Worm (Caenorhabditis elegans) whole organism, midembryonic: Measurements from ENCODE around the gene rfs-1.

Source experiments
- T22C8.4 ChIP-seq: fragments of 200-800 bp; sonication (Bioruptor generic); IDR thresholded peaks from 2 replicates; pipeline ENCODE4 v1.3.6; 2022; ENCODE audit warnings: missing genetic modification characterization, missing compliant biosample characterization
- cog-1 ChIP-seq: sonication (generic microtip); optimal IDR thresholded peaks from 2 replicates; lab custom pipeline; 2016; ENCODE audit warnings: missing genetic modification characterization, missing compliant biosample characterization
- flt-1 ChIP-seq: fragments of 200-800 bp; sonication (Bioruptor generic); IDR thresholded peaks from 2 replicates; pipeline ENCODE4 v1.3.6; 2022; ENCODE audit warnings: missing genetic modification characterization, missing compliant biosample characterization
- klf-2 ChIP-seq: fragments of 200-800 bp; sonication (Bioruptor generic); conservative IDR thresholded peaks from 2 replicates; pipeline ENCODE4 v1.3.6; 2022; ENCODE audit warnings: missing genetic modification reagents, missing genetic modification characterization, missing compliant biosample characterization
- med-1 ChIP-seq: sonication (generic microtip); optimal IDR thresholded peaks from 2 replicates; lab custom pipeline; 2017; ENCODE audit warnings: missing genetic modification characterization, mild to moderate bottlenecking, missing compliant biosample characterization, antibody characterized with exemption, missing genetic modification reagents; ENCODE audit not compliant: insufficient read depth
- ref-1 ChIP-seq: fragments of 200-800 bp; sonication (Bioruptor generic); conservative IDR thresholded peaks from 2 replicates; pipeline ENCODE4 v1.3.6; 2022; ENCODE audit warnings: missing genetic modification reagents, missing genetic modification characterization, missing compliant biosample characterization
- tab-1 ChIP-seq: fragments of 200-800 bp; sonication (Bioruptor generic); IDR thresholded peaks from 2 replicates; pipeline ENCODE4 v1.3.6; 2022; ENCODE audit warnings: missing genetic modification characterization, missing compliant biosample characterization
- ztf-23 ChIP-seq: fragments of 200-800 bp; sonication (Bioruptor generic); IDR thresholded peaks from 2 replicates; pipeline ENCODE4 v1.3.6; 2022; ENCODE audit warnings: missing genetic modification reagents, missing genetic modification characterization, missing compliant biosample characterization
- ztf-29 ChIP-seq: fragments of 200-800 bp; sonication (Bioruptor generic); IDR thresholded peaks from 2 replicates; pipeline ENCODE4 v1.3.6; 2022; ENCODE audit warnings: missing genetic modification reagents, missing genetic modification characterization, missing compliant biosample characterization

Gene rfs-1

ce11 chrIII:8271676-8272225 is 45.5 kb downstream of the rfs-1 start, which contains the start of the genes mps-4 and F09G8.10:
Gene mps-4 (minus strand): TSS chrIII:8271776.
Gene F09G8.10 (minus strand): TSS chrIII:8272175.
- TF ChIP-seq ztf-29 (GFP tag; lab: Robert Waterston, UW): no peak
- TF ChIP-seq med-1 (GFP tag; lab: Kevin White, UChicago): no peak
- no peak for TF ChIP-seq T22C8.4
- TF ChIP-seq ref-1 (GFP tag; lab: Robert Waterston, UW): no peak
- TF ChIP-seq cog-1 (tag; lab: Kevin White, UChicago): no peak
- no peak for TF ChIP-seq ztf-23 (GFP tag; lab: Robert Waterston, UW)
- TF ChIP-seq flt-1 (GFP tag; lab: Robert Waterston, UW): no peak
- TF ChIP-seq tab-1: no peak
- no peak for TF ChIP-seq klf-2 (GFP tag; lab: Robert Waterston, UW)

DNA sequence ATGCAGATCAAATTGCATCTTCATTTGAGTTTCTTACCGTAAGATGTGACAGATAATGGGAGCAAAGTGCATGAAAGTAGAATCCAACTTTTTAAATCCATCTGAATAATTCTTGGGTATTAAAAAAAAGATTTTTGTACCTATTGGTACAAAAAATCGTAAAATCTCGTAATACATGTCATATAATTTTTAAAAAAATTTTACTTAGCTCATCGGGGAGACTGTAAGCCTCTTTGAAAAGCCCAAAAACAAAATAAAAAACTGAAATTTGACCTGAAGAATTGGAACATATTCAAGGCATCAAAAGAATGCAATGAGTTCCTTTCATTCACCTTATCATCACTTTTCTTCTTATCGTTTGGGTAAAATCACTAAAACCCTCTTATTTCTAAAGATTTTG is 49.6 kb downstream of the rfs-1 start, which contains the start of gene clec-160:
Gene clec-160, minus strand, starts transcription at position 101 of the 400 bp plus-strand sequence.
- TF ChIP-seq klf-2 (GFP tag; lab: Robert Waterston, UW) (no peak), ref-1 (GFP tag; lab: Robert Waterston, UW) (no peak), med-1 (GFP tag; lab: Kevin White, UChicago) (no peak), cog-1 (tag; lab: Kevin White, UChicago) (no peak), T22C8.4 (no peak), tab-1 (no peak), ztf-29 (GFP tag; lab: Robert Waterston, UW) (no peak), ztf-23 (GFP tag; lab: Robert Waterston, UW) (no peak), flt-1 (GFP tag; lab: Robert Waterston, UW) (no peak)

DNA sequence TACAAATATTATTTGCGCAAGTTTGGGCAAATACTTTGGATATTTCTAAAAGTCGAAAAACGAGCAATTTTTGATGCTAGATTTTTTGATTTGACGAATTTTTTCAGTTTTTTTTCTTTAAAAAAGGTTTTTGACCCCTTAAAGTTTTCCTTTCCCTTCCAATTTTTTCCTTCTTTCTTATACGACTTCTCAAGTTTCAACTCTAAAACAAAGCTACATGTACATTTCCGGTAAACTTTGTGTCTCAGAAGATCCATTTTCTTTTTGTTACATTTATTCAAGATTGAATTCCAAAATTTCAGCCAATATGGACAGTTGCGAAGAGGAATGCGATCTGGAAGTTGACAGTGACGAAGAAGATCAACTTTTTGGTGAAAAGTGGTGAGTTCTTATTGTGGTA is 52.5 kb downstream of the rfs-1 start, which contains the start of gene mig-10:
Gene mig-10, plus strand, starts transcription at position 301 of the 400 bp plus-strand sequence.
- TF ChIP-seq ztf-29 (GFP tag; lab: Robert Waterston, UW) (no peak), ref-1 (GFP tag; lab: Robert Waterston, UW) (no peak), tab-1 (no peak), flt-1 (GFP tag; lab: Robert Waterston, UW) (no peak), med-1 (GFP tag; lab: Kevin White, UChicago) (no peak), klf-2 (GFP tag; lab: Robert Waterston, UW) (no peak), ztf-23 (GFP tag; lab: Robert Waterston, UW) (no peak), T22C8.4 (no peak), cog-1 (tag; lab: Kevin White, UChicago) (no peak)

DNA sequence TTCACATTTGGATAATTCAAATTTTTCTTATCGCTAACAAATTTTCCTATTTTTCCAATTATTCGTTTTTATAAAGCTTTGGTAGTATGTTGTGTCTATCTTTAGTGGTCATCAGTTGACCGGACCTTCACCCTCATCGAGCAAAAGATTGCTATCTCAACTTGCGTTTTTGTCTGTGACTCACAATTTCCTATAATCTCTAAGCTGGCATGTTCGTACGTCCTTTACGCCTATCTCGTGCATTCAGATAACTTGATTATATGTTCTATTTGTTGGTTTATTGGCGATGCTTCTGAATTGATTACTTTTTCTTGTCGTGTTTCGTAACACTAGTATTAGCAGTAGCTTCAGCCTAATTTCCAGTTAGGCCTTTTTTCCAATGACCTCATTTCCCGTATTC is 53.3 kb downstream of the rfs-1 start:
- no peak for TF ChIP-seq ztf-29 (GFP tag; lab: Robert Waterston, UW)
- TF ChIP-seq cog-1 (tag; lab: Kevin White, UChicago): no peak
- TF ChIP-seq ztf-23 (GFP tag; lab: Robert Waterston, UW): no peak
- no peak for TF ChIP-seq T22C8.4
- TF ChIP-seq flt-1 (GFP tag; lab: Robert Waterston, UW): no peak
- no peak for TF ChIP-seq ref-1 (GFP tag; lab: Robert Waterston, UW)
- TF ChIP-seq klf-2 (GFP tag; lab: Robert Waterston, UW): no peak
- TF ChIP-seq med-1 (GFP tag; lab: Kevin White, UChicago): no peak
- TF ChIP-seq tab-1: no peak
